Worm (Caenorhabditis elegans) whole organism, L2 larva: ENCODE data around the gene C43H6.12.

Experiments
- C34F6.9 ChIP-seq: fragments of 150-350 bp; optimal IDR thresholded peaks from 2 replicates; lab custom pipeline; 2014; ENCODE audit warnings: missing biosample characterization, missing genetic modification characterization
- F13H6.1 ChIP-seq: sonication (generic microtip); optimal IDR thresholded peaks from 2 replicates; lab custom pipeline; 2016; ENCODE audit warnings: missing genetic modification characterization, missing compliant biosample characterization
- R02D3.7 ChIP-seq: fragments of 150-350 bp; optimal IDR thresholded peaks from 2 replicates; lab custom pipeline; 2014; ENCODE audit warnings: missing biosample characterization, missing genetic modification characterization
- Y55F3AM.14 ChIP-seq: fragments of 200-800 bp; sonication (Bioruptor generic); optimal IDR thresholded peaks from 2 replicates; lab custom pipeline; 2018; ENCODE audit warnings: mild to moderate bottlenecking, missing genetic modification characterization, missing compliant biosample characterization
- ZK546.5 ChIP-seq: sonication (generic microtip); optimal IDR thresholded peaks from 2 replicates; lab custom pipeline; 2017; ENCODE audit warnings: missing biosample characterization, missing genetic modification characterization
- alr-1 ChIP-seq: fragments of 150-350 bp; optimal IDR thresholded peaks from 2 replicates; lab custom pipeline; 2014; ENCODE audit warnings: missing biosample characterization, missing genetic modification characterization
- aly-2 ChIP-seq: fragments of 150-350 bp; optimal IDR thresholded peaks from 2 replicates; lab custom pipeline; 2014; ENCODE audit warnings: missing biosample characterization, missing genetic modification characterization
- ceh-16 ChIP-seq: fragments of 150-350 bp; optimal IDR thresholded peaks from 2 replicates; lab custom pipeline; 2014; ENCODE audit warnings: missing biosample characterization, missing genetic modification characterization
- ceh-82 ChIP-seq: fragments of 150-350 bp; optimal IDR thresholded peaks from 2 replicates; lab custom pipeline; 2014; ENCODE audit warnings: missing biosample characterization, missing genetic modification characterization
- crh-2 ChIP-seq: sonication (generic microtip); optimal IDR thresholded peaks from 2 replicates; lab custom pipeline; 2017; ENCODE audit warnings: missing biosample characterization, missing genetic modification characterization
- egl-27 ChIP-seq: sonication (generic microtip); optimal IDR thresholded peaks from 3 replicates; lab custom pipeline; 2017; ENCODE audit warnings: missing biosample characterization, missing genetic modification reagents, missing genetic modification characterization
- elt-1 ChIP-seq: fragments of 150-350 bp; optimal IDR thresholded peaks from 2 replicates; lab custom pipeline; 2014; ENCODE audit warnings: missing biosample characterization, missing genetic modification characterization
- fos-1 ChIP-seq: fragments of 150-350 bp; optimal IDR thresholded peaks from 2 replicates; lab custom pipeline; 2014; ENCODE audit warnings: missing biosample characterization, missing genetic modification characterization
- gmeb-1 ChIP-seq: fragments of 150-350 bp; optimal IDR thresholded peaks from 2 replicates; lab custom pipeline; 2014; ENCODE audit warnings: missing biosample characterization, missing genetic modification characterization
- lin-11 ChIP-seq: fragments of 150-350 bp; sonication (generic microtip); optimal IDR thresholded peaks from 2 replicates; lab custom pipeline; 2014; ENCODE audit warnings: missing biosample characterization, missing genetic modification characterization, inconsistent platforms, mixed read lengths
- lin-39 ChIP-seq: fragments of 150-350 bp; optimal IDR thresholded peaks from 2 replicates; lab custom pipeline; 2014; ENCODE audit warnings: missing biosample characterization, missing genetic modification reagents, missing genetic modification characterization
- lsy-2 ChIP-seq, 2 experiments: fragments of 150-350 bp in 1 of 2; sonication (generic microtip) in 1 of 2; optimal IDR thresholded peaks; 2 replicates each; lab custom pipeline; 2014 to 2017; ENCODE audit warnings: missing biosample characterization in 2 of 2, missing genetic modification characterization in 2 of 2
- mab-5 ChIP-seq: fragments of 150-350 bp; optimal IDR thresholded peaks from 2 replicates; lab custom pipeline; 2014; ENCODE audit warnings: missing biosample characterization, missing genetic modification characterization
- mbf-1 ChIP-seq: sonication (generic microtip); optimal IDR thresholded peaks from 2 replicates; lab custom pipeline; 2017; ENCODE audit warnings: missing biosample characterization, missing genetic modification characterization
- mdl-1 ChIP-seq, 2 experiments: fragments of 150-350 bp in 1 of 2; sonication (generic microtip) in 1 of 2; optimal IDR thresholded peaks; 2 replicates each; lab custom pipeline; 2017; ENCODE audit warnings: missing biosample characterization in 2 of 2, missing genetic modification characterization in 2 of 2
- nhr-10 ChIP-seq: sonication (generic microtip); optimal IDR thresholded peaks from 2 replicates; lab custom pipeline; 2017; ENCODE audit warnings: missing biosample characterization, missing genetic modification characterization
- nhr-11 ChIP-seq: fragments of 150-350 bp; optimal IDR thresholded peaks from 2 replicates; lab custom pipeline; 2014; ENCODE audit warnings: missing biosample characterization, missing genetic modification characterization
- nhr-12 ChIP-seq: fragments of 150-350 bp; optimal IDR thresholded peaks from 2 replicates; lab custom pipeline; 2014; ENCODE audit warnings: missing biosample characterization, missing genetic modification characterization
- nhr-129 ChIP-seq: fragments of 150-350 bp; optimal IDR thresholded peaks from 2 replicates; lab custom pipeline; 2014; ENCODE audit warnings: missing biosample characterization, missing genetic modification characterization
- nhr-21 ChIP-seq: fragments of 150-350 bp; optimal IDR thresholded peaks from 2 replicates; lab custom pipeline; 2014; ENCODE audit warnings: missing biosample characterization, missing genetic modification characterization
- nhr-23 ChIP-seq: fragments of 150-350 bp; optimal IDR thresholded peaks from 2 replicates; lab custom pipeline; 2014; ENCODE audit warnings: missing biosample characterization, missing genetic modification reagents, missing genetic modification characterization
- nhr-237 ChIP-seq: fragments of 150-350 bp; optimal IDR thresholded peaks from 2 replicates; lab custom pipeline; 2014; ENCODE audit warnings: missing biosample characterization, missing genetic modification characterization
- nhr-25 ChIP-seq: fragments of 150-350 bp; sonication (generic microtip); optimal IDR thresholded peaks from 3 replicates; lab custom pipeline; 2014; ENCODE audit warnings: missing biosample characterization, missing genetic modification characterization
- nhr-6 ChIP-seq: fragments of 150-350 bp; optimal IDR thresholded peaks from 2 replicates; lab custom pipeline; 2014; ENCODE audit warnings: missing biosample characterization, missing genetic modification characterization
- nhr-77 ChIP-seq: fragments of 150-350 bp; optimal IDR thresholded peaks from 2 replicates; lab custom pipeline; 2014; ENCODE audit warnings: missing biosample characterization, missing genetic modification characterization
- peb-1 ChIP-seq: fragments of 150-350 bp; optimal IDR thresholded peaks from 2 replicates; lab custom pipeline; 2014; ENCODE audit warnings: missing biosample characterization, missing genetic modification characterization
- sem-4 ChIP-seq: fragments of 150-350 bp; optimal IDR thresholded peaks from 2 replicates; lab custom pipeline; 2014; ENCODE audit warnings: missing biosample characterization, missing genetic modification reagents, missing genetic modification characterization
- skn-1 ChIP-seq: sonication (generic microtip); optimal IDR thresholded peaks from 2 replicates; lab custom pipeline; 2017; ENCODE audit warnings: missing biosample characterization, missing genetic modification characterization
- sma-3 ChIP-seq: sonication (generic microtip); optimal IDR thresholded peaks from 2 replicates; lab custom pipeline; 2016; ENCODE audit warnings: missing genetic modification reagents, missing genetic modification characterization, missing compliant biosample characterization
- sma-9 ChIP-seq, 2 experiments: fragments of 150-350 bp in 1 of 2; sonication (generic microtip) in 1 of 2; optimal IDR thresholded peaks; 2 replicates each; lab custom pipeline; 2014 to 2016; ENCODE audit warnings: missing genetic modification characterization in 2 of 2, mild to moderate bottlenecking in 1 of 2, missing biosample characterization in 1 of 2, missing compliant biosample characterization in 1 of 2, missing genetic modification reagents in 1 of 2, moderate library complexity in 1 of 2
- snpc-4 ChIP-seq: fragments of 150-350 bp; optimal IDR thresholded peaks from 2 replicates; lab custom pipeline; 2014; ENCODE audit warnings: missing biosample characterization, missing genetic modification characterization
- unc-55 ChIP-seq: fragments of 150-350 bp; sonication (generic microtip); optimal IDR thresholded peaks from 3 replicates; lab custom pipeline; 2014; ENCODE audit warnings: missing biosample characterization, missing genetic modification reagents, missing genetic modification characterization
- unc-62 ChIP-seq: fragments of 150-350 bp; optimal IDR thresholded peaks from 2 replicates; lab custom pipeline; 2014; ENCODE audit warnings: missing biosample characterization, missing genetic modification reagents, missing genetic modification characterization
- zag-1 ChIP-seq: fragments of 150-350 bp; optimal IDR thresholded peaks from 2 replicates; lab custom pipeline; 2014; ENCODE audit warnings: missing biosample characterization, missing genetic modification characterization
- ztf-1 ChIP-seq: fragments of 200-800 bp; sonication (Bioruptor generic); conservative IDR thresholded peaks from 2 replicates; pipeline ENCODE4 v1.3.6; 2022; ENCODE audit warnings: missing genetic modification characterization, missing compliant biosample characterization
- ztf-11 ChIP-seq: sonication (generic microtip); optimal IDR thresholded peaks from 2 replicates; lab custom pipeline; 2017; ENCODE audit warnings: missing biosample characterization, missing genetic modification characterization
- ztf-4 ChIP-seq: fragments of 150-350 bp; optimal IDR thresholded peaks from 2 replicates; lab custom pipeline; 2014; ENCODE audit warnings: missing biosample characterization, missing genetic modification characterization

Gene C43H6.12

DNA sequence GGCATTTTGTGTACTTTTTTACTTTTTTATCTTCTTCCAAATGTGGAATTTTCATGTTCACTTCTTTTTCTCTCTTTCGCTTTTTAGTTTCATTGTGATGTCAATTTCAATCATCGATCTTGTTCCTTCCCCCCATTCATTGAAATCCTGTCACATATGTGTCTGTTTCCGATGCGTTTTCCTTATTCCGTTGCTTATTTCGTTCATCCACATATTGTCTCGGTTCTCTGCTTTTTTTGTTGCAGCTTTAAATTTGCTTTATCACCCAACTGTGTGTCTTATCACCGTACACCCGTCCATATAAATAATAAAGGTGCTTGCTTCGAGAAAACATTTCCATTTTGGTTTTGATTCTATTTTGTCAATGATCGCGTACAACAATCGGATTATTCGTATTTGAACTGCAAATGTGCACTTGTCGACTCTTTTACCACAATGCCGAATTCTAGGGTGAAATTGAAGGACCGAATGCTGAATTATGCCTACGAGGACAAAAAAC lies at the start of gene C43H6.12, which contains the start of gene trpp-12:
C43H6.12 (plus strand) TSS at position 365 of the 499 bp plus-strand sequence.
trpp-12 (plus strand) TSS at position 449 of the 499 bp plus-strand sequence.
- no peak for TF ChIP-seq sem-4 (tag; lab: Kevin White, UChicago)
- TF ChIP-seq ztf-11 (tag; lab: Kevin White, UChicago): no peak
- TF ChIP-seq nhr-237 (tag; lab: Kevin White, UChicago): no peak
- TF ChIP-seq nhr-23: no peak
- TF ChIP-seq Y55F3AM.14 (GFP tag; lab: Kevin White, UChicago): no peak
- no peak for TF ChIP-seq nhr-21 (tag; lab: Kevin White, UChicago)
- TF ChIP-seq, all 48 proteins: peak for 0

DNA sequence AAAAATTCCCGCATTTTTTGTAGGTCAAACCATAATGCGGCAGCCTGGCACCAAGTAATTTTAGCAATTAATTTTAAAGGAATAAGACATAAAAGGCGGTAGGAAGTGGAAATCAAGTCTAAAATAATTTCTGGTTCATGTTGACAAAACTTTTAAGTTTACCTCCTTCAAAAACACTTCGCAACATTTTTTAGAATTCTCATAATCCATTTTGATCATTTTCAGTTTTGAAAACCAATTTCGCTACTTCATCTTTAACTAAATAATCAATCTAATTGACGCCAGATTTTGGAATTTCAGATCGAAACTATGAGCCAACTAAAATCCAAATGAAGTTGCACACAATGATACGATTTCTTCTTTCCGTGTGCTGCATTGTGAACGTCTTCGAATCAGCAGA lies 49.6 kb upstream of the C43H6.12 start, which contains the start of gene lgc-40:
lgc-40 (plus strand) TSS at position 301 of the 400 bp plus-strand sequence.
- TF ChIP-seq nhr-12 (tag; lab: Kevin White, UChicago): no peak
- no peak for TF ChIP-seq peb-1 (tag; lab: Kevin White, UChicago)
- no peak for TF ChIP-seq ztf-11 (tag; lab: Kevin White, UChicago)
- no peak for TF ChIP-seq nhr-10 (tag; lab: Kevin White, UChicago)
- TF ChIP-seq mdl-1 (tag; optimal IDR thresholded peaks at IDR 0.05; lab: Kevin White, UChicago): no peak
- no peak for TF ChIP-seq elt-1 (tag; lab: Kevin White, UChicago)
- no peak for TF ChIP-seq unc-62
- TF ChIP-seq unc-55 (GFP tag; lab: Kevin White, UChicago): no peak
- TF ChIP-seq lin-11 (tag; lab: Kevin White, UChicago): no peak
- TF ChIP-seq F13H6.1: no peak
- no peak for TF ChIP-seq R02D3.7 (tag; lab: Kevin White, UChicago)
- no peak for TF ChIP-seq nhr-6 (tag; lab: Kevin White, UChicago)
- TF ChIP-seq egl-27: no peak
- no peak for TF ChIP-seq nhr-129 (tag; lab: Kevin White, UChicago)
- TF ChIP-seq snpc-4 (tag; lab: Kevin White, UChicago): no peak
- no peak for TF ChIP-seq sma-9 (GFP tag; optimal IDR thresholded peaks at IDR 0.05; lab: Kevin White, UChicago)
- no peak for TF ChIP-seq sma-9 (tag; optimal IDR thresholded peaks at IDR 0.05; lab: Kevin White, UChicago)
- TF ChIP-seq sem-4 (tag; lab: Kevin White, UChicago): no peak
- TF ChIP-seq ZK546.5: no peak
- no peak for TF ChIP-seq nhr-237 (tag; lab: Kevin White, UChicago)

DNA sequence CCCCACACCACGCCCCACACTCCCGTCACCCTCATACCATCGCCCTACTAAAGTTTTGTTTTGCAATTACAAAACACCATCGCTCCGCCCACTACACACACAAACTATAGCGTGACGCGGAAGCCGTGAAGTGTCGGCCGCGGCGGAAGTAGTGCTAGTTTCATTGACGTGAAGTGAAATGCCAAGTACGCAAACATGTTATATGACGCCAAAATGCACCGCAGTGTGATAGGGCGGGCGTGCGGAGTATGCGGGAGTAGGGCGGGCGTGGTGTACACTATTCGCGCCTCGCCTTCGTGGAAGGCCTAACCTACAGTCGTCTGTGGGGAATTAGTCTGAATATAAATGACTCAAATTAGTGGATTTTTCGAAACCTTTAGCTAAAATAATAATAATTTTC lies 46.5 kb upstream of the C43H6.12 start:
- no peak for TF ChIP-seq ZK546.5
- TF ChIP-seq nhr-12 (tag; lab: Kevin White, UChicago): no peak

DNA sequence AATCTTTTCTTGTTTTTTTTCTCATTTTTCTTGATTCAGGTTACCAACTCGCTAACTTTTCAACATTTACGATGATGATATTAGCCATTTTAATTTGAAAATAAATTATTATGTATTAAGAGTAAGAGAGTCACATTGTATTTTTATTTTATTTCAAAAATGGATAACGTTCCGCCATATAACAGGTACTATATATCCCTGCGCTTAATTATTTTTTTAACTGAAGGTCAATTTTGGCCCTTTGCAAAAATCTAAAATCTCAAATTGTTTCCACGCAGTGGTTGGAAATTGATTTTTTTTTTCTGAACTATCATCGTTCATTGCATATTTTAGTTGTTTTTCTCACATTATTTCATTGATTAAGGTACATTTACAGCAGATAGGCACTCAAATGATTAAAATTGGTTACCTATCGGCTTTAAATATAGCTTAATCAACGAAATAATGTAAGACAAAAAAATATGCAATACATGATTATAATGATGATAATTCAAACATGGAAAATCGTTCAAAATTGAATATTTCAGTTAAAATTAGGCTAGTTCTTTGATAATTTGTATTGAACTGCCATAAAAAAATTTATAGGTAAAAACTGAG lies 44.6 kb upstream of the C43H6.12 start:
- TF ChIP-seq nhr-12 (tag; lab: Kevin White, UChicago) (peak; percentile 48), nhr-237 (tag; lab: Kevin White, UChicago) (peak; percentile 90), snpc-4 (tag; lab: Kevin White, UChicago) (peak; percentile 63), nhr-77 (tag; lab: Kevin White, UChicago) (peak; percentile 93), ztf-11 (tag; lab: Kevin White, UChicago) (no peak), crh-2 (tag; lab: Kevin White, UChicago) (peak; percentile 97), lsy-2 (tag; optimal IDR thresholded peaks at IDR 0.05; lab: Kevin White, UChicago) (peak; percentile 87 to 93), fos-1 (tag; lab: Kevin White, UChicago) (peak; percentile 97), elt-1 (tag; lab: Kevin White, UChicago) (no peak), zag-1 (tag; lab: Kevin White, UChicago) (no peak), lin-11 (tag; lab: Kevin White, UChicago) (no peak), nhr-21 (tag; lab: Kevin White, UChicago) (peak; percentile 97), skn-1 (tag; lab: Kevin White, UChicago) (peak; percentile 86), ZK546.5 (peak; percentile 51), nhr-25 (peak; percentile 97), sma-3 (GFP tag; lab: Kevin White, UChicago) (peak; percentile 95), nhr-129 (tag; lab: Kevin White, UChicago) (peak; percentile 85), ceh-82 (peak; percentile 79), ztf-4 (peak; percentile 69), lin-39 (no peak), unc-55 (GFP tag; lab: Kevin White, UChicago) (peak; percentile 58), sem-4 (tag; lab: Kevin White, UChicago) (peak; percentile 90), unc-62 (no peak), nhr-11 (tag; lab: Kevin White, UChicago) (peak; percentile 17), mab-5 (tag; lab: Kevin White, UChicago) (peak; percentile 53), nhr-23 (no peak), C34F6.9 (tag; lab: Kevin White, UChicago) (peak; percentile 75), aly-2 (peak; percentile 68), R02D3.7 (tag; lab: Kevin White, UChicago) (peak; percentile 66), ceh-16 (no peak), mbf-1 (tag; lab: Kevin White, UChicago) (peak; percentile 60), sma-9 (GFP tag; optimal IDR thresholded peaks at IDR 0.05; lab: Kevin White, UChicago) (peak; percentile 85), sma-9 (tag; optimal IDR thresholded peaks at IDR 0.05; lab: Kevin White, UChicago) (no peak), alr-1 (tag; lab: Kevin White, UChicago) (no peak), peb-1 (tag; lab: Kevin White, UChicago) (no peak), ztf-1 (GFP tag; lab: Robert Waterston, UW) (no peak), mdl-1 (tag; optimal IDR thresholded peaks at IDR 0.05; lab: Kevin White, UChicago) (peak; percentile 34 to 64), F13H6.1 (peak; percentile 84), Y55F3AM.14 (GFP tag; lab: Kevin White, UChicago) (peak; percentile 53), gmeb-1 (peak; percentile 92)
